In the genomic region with DNA sequence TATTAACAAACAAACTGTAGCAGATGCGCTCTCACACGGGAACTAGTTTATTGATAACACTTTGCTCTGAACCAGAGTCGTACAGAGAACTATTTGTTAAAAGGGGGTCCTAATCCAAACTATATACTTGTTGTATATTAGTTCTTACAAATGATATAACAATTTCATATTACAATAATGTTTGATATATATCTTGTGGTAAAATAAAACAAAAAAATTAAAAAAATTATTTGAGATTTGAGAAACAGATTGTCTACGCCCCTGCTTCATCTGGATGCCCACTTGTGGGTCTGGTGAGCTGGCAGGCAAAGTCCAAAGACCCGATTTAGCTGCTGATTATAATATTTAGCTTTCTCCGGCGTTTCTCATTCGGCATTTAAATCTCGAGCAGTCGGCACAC, we compare ENCODE assay signal across 4 fruit fly cellular contexts.
TF ChIP-seq lines count a peak whose summit lies in the region.

TSS of gene CG5321 (plus strand) at position 380 of the 400 bp plus-strand sequence.

TF ChIP-seq in whole organism, adult, 20 proteins besides CTCF, POLR2A, EP300 and RAD21 (continued from another document):
- peak; percentile 3 for TF ChIP-seq Hr96 (GFP tag; optimal IDR thresholded peaks at IDR 0.05; lab: Kevin White, UChicago)
- TF ChIP-seq CG12768 (GFP tag; optimal IDR thresholded peaks at IDR 0.05; lab: Kevin White, UChicago) = peak; percentile 63
- no peak for TF ChIP-seq CG1620 (GFP tag; optimal IDR thresholded peaks at IDR 0.05; lab: Kevin White, UChicago)

TF ChIP-seq in whole organism, embryonic, 481 proteins besides CTCF, POLR2A, EP300 and RAD21 (continued from another document and continues in another):
- TF ChIP-seq CG3726 (GFP tag; IDR thresholded peaks at IDR 0.05; lab: Robert Waterston, UW) (no peak), CG12659 (GFP tag; optimal IDR thresholded peaks at IDR 0.05; lab: Kevin White, UChicago) (peak; percentile 15), NfI (GFP tag; optimal IDR thresholded peaks at IDR 0.05; lab: Kevin White, UChicago) (no peak), lilli (GFP tag; optimal IDR thresholded peaks at IDR 0.05; lab: Kevin White, UChicago) (peak; percentile 15), CG31224 (GFP tag; IDR thresholded peaks at IDR 0.05; lab: Robert Waterston, UW) (no peak), NK7.1 (GFP tag; optimal IDR thresholded peaks at IDR 0.05; lab: Kevin White, UChicago) (no peak), sc (optimal IDR thresholded peaks at IDR 0.05; lab: Kevin White, UChicago) (no peak), sc (GFP tag; optimal IDR thresholded peaks at IDR 0.05; lab: Kevin White, UChicago) (no peak), ken (GFP tag; IDR thresholded peaks at IDR 0.05; lab: Robert Waterston, UW) (no peak), her (GFP tag; optimal IDR thresholded peaks at IDR 0.05; lab: Kevin White, UChicago) (no peak), Kr (GFP tag; optimal IDR thresholded peaks at IDR 0.05; lab: Kevin White, UChicago) (no peak), CG31365 (tag; optimal IDR thresholded peaks at IDR 0.05; lab: Kevin White, UChicago) (no peak), CG13287 (GFP tag; IDR thresholded peaks at IDR 0.05; lab: Robert Waterston, UW; ENCODE audit: partially characterized antibody) (no peak), HmgD (GFP tag; optimal IDR thresholded peaks at IDR 0.05; lab: Kevin White, UChicago) (no peak), emc (GFP tag; optimal IDR thresholded peaks at IDR 0.05; lab: Kevin White, UChicago) (no peak), CG11398 (GFP tag; optimal IDR thresholded peaks at IDR 0.05; lab: Kevin White, UChicago) (no peak), kni (GFP tag; optimal IDR thresholded peaks at IDR 0.05; lab: Kevin White, UChicago) (no peak), yki (optimal IDR thresholded peaks at IDR 0.05; lab: Kevin White, UChicago) (no peak), CG16813 (GFP tag; IDR thresholded peaks at IDR 0.05; lab: Robert Waterston, UW; ENCODE audit: partially characterized antibody) (no peak), CG9797 (GFP tag; optimal IDR thresholded peaks at IDR 0.05; lab: Kevin White, UChicago) (no peak), mirr (GFP tag; optimal IDR thresholded peaks at IDR 0.05; lab: Kevin White, UChicago) (no peak), CG12155 (GFP tag; optimal IDR thresholded peaks at IDR 0.05; lab: Kevin White, UChicago) (no peak), zen (tag; optimal IDR thresholded peaks at IDR 0.05; lab: Kevin White, UChicago) (no peak), CG11247 (GFP tag; IDR thresholded peaks at IDR 0.05; lab: Robert Waterston, UW) (no peak), jigr1 (GFP tag; IDR thresholded peaks at IDR 0.05; lab: Robert Waterston, UW) (no peak), CG30431 (GFP tag; optimal IDR thresholded peaks at IDR 0.05; lab: Kevin White, UChicago) (no peak), CG10366 (GFP tag; IDR thresholded peaks at IDR 0.05; lab: Robert Waterston, UW) (no peak; the same call in 1 of the 2 replicates), CoRest (tag; optimal IDR thresholded peaks at IDR 0.05; lab: Kevin White, UChicago) (peak; percentile 56), CG14860 (GFP tag; IDR thresholded peaks at IDR 0.05; lab: Robert Waterston, UW; ENCODE audit: partially characterized antibody) (no peak), trem (tag; optimal IDR thresholded peaks at IDR 0.05; lab: Kevin White, UChicago) (peak; percentile 19), fru (optimal IDR thresholded peaks at IDR 0.05; lab: Kevin White, UChicago) (no peak), CG10654 (GFP tag; optimal IDR thresholded peaks at IDR 0.05; lab: Kevin White, UChicago) (no peak), CG2875 (GFP tag; optimal IDR thresholded peaks at IDR 0.05; lab: Kevin White, UChicago) (no peak), CG7786 (GFP tag; optimal IDR thresholded peaks at IDR 0.05; lab: Kevin White, UChicago) (no peak), Usf (GFP tag; optimal IDR thresholded peaks at IDR 0.05; lab: Kevin White, UChicago) (no peak), CG14710 (tag; optimal IDR thresholded peaks at IDR 0.05; lab: Kevin White, UChicago) (peak; percentile 51), CG10209 (GFP tag; optimal IDR thresholded peaks at IDR 0.05; lab: Kevin White, UChicago) (no peak), Asciz (GFP tag; optimal IDR thresholded peaks at IDR 0.05; lab: Kevin White, UChicago) (peak; percentile 42), tio (GFP tag; optimal IDR thresholded peaks at IDR 0.05; lab: Kevin White, UChicago) (no peak), Xbp1 (GFP tag; optimal IDR thresholded peaks at IDR 0.05; lab: Kevin White, UChicago) (peak; percentile 40), CG6175 (GFP tag; IDR thresholded peaks at IDR 0.05; lab: Robert Waterston, UW) (no peak), CG4707 (GFP tag; optimal IDR thresholded peaks at IDR 0.05; lab: Kevin White, UChicago) (no peak), CG4282 (GFP tag; optimal IDR thresholded peaks at IDR 0.05; lab: Kevin White, UChicago) (no peak)

TF ChIP-seq in whole organism, prepupa, 60 proteins besides CTCF, POLR2A, EP300 and RAD21 (continued from another document):
- TF ChIP-seq CG10631 (GFP tag; optimal IDR thresholded peaks at IDR 0.05; lab: Kevin White, UChicago) (peak; percentile 32), CG16779 (tag; optimal IDR thresholded peaks at IDR 0.05; lab: Kevin White, UChicago) (no peak), Hr38 (GFP tag; optimal IDR thresholded peaks at IDR 0.05; lab: Kevin White, UChicago) (no peak), Hr39 (GFP tag; optimal IDR thresholded peaks at IDR 0.05; lab: Kevin White, UChicago) (no peak), acj6 (GFP tag; optimal IDR thresholded peaks at IDR 0.05; lab: Kevin White, UChicago) (peak; percentile 7), cyc (GFP tag; optimal IDR thresholded peaks at IDR 0.05; lab: Kevin White, UChicago) (no peak), CG6792 (GFP tag; optimal IDR thresholded peaks at IDR 0.05; lab: Kevin White, UChicago) (no peak), CG3919 (GFP tag; optimal IDR thresholded peaks at IDR 0.05; lab: Kevin White, UChicago) (peak; percentile 15), CG6854 (GFP tag; optimal IDR thresholded peaks at IDR 0.05; lab: Kevin White, UChicago) (no peak), CG34406 (GFP tag; optimal IDR thresholded peaks at IDR 0.05; lab: Kevin White, UChicago) (no peak), Sox102F (GFP tag; optimal IDR thresholded peaks at IDR 0.05; lab: Kevin White, UChicago) (no peak), fd59A (GFP tag; optimal IDR thresholded peaks at IDR 0.05; lab: Kevin White, UChicago) (no peak), Blimp-1 (GFP tag; optimal IDR thresholded peaks at IDR 0.05; lab: Kevin White, UChicago) (no peak), CG8319 (GFP tag; optimal IDR thresholded peaks at IDR 0.05; lab: Kevin White, UChicago) (no peak), Sox15 (GFP tag; optimal IDR thresholded peaks at IDR 0.05; lab: Kevin White, UChicago) (no peak), CG11294 (GFP tag; IDR thresholded peaks at IDR 0.05; lab: Robert Waterston, UW) (no peak), fkh (GFP tag; optimal IDR thresholded peaks at IDR 0.05; lab: Kevin White, UChicago) (no peak), lz (GFP tag; optimal IDR thresholded peaks at IDR 0.05; lab: Kevin White, UChicago) (no peak), Eip75B (GFP tag; optimal IDR thresholded peaks at IDR 0.05; lab: Kevin White, UChicago) (no peak), CG11902 (GFP tag; optimal IDR thresholded peaks at IDR 0.05; lab: Kevin White, UChicago) (no peak), ss (GFP tag; optimal IDR thresholded peaks at IDR 0.05; lab: Kevin White, UChicago) (no peak), net (GFP tag; optimal IDR thresholded peaks at IDR 0.05; lab: Kevin White, UChicago) (peak; percentile 42), svp (GFP tag; lab: Kevin White, UChicago) (peak; percentile 82), Sox14 (GFP tag; optimal IDR thresholded peaks at IDR 0.05; lab: Kevin White, UChicago) (no peak), CG7368 (GFP tag; optimal IDR thresholded peaks at IDR 0.05; lab: Kevin White, UChicago) (no peak), OdsH (GFP tag; optimal IDR thresholded peaks at IDR 0.05; lab: Kevin White, UChicago) (peak; percentile 49), topi (GFP tag; optimal IDR thresholded peaks at IDR 0.05; lab: Kevin White, UChicago) (no peak), CG6163 (GFP tag; IDR thresholded peaks at IDR 0.05; lab: Robert Waterston, UW) (peak; percentile 62), CG31627 (GFP tag; optimal IDR thresholded peaks at IDR 0.05; lab: Kevin White, UChicago) (no peak), Eip78C (GFP tag; lab: Kevin White, UChicago) (peak; percentile 65), esn (GFP tag; optimal IDR thresholded peaks at IDR 0.05; lab: Kevin White, UChicago) (no peak), CG15336 (GFP tag; IDR thresholded peaks at IDR 0.05; lab: Robert Waterston, UW) (peak; percentile 62), Met (GFP tag; optimal IDR thresholded peaks at IDR 0.05; lab: Kevin White, UChicago) (peak; percentile 18), Hr4 (GFP tag; optimal IDR thresholded peaks at IDR 0.05; lab: Kevin White, UChicago) (peak; percentile 53), CG6808 (GFP tag; optimal IDR thresholded peaks at IDR 0.05; lab: Kevin White, UChicago) (peak; percentile 10), CG11762 (GFP tag; optimal IDR thresholded peaks at IDR 0.05; lab: Kevin White, UChicago; ENCODE audit: insufficient read depth) (no peak), spab (GFP tag; optimal IDR thresholded peaks at IDR 0.05; lab: Kevin White, UChicago) (peak; percentile 28), CG10669 (GFP tag; optimal IDR thresholded peaks at IDR 0.05; lab: Kevin White, UChicago) (peak; percentile 34), eg (GFP tag; IDR thresholded peaks at IDR 0.05; lab: Robert Waterston, UW) (peak; percentile 59), CG8119 (GFP tag; IDR thresholded peaks at IDR 0.05; lab: Robert Waterston, UW) (peak; percentile 61), CG4318 (GFP tag; optimal IDR thresholded peaks at IDR 0.05; lab: Kevin White, UChicago) (no peak), fd85E (GFP tag; optimal IDR thresholded peaks at IDR 0.05; lab: Kevin White, UChicago) (no peak)

TF ChIP-seq in whole organism, pupa, 21 proteins besides CTCF, POLR2A, EP300 and RAD21 (continued from another document):
- peak; percentile 62; the same call in 1 of the 3 replicates for TF ChIP-seq CG4496 (GFP tag; IDR thresholded peaks at IDR 0.05; lab: Robert Waterston, UW)
